Worm (Caenorhabditis elegans): ENCODE results near the gene atat-2.

- TF ChIP-seq lin-13 (GFP tag; optimal IDR thresholded peaks at IDR 0.05) (no peak), lin-39 (tag; optimal IDR thresholded peaks at IDR 0.05) (no peak), unc-39 (tag; optimal IDR thresholded peaks at IDR 0.05) (no peak)
Observed at ce11 chrX:5836527-5836926, 12.4 kb upstream of the atat-2 start.
